Fruit fly (Drosophila melanogaster): ENCODE data around the gene Gld.

The Gld gene

dm6 chr3R:7265567-7266208 is at the start of gene Gld, which contains the start of gene Syt4:
TSS of gene Gld (minus strand) at chr3R:7265703.
TSS of gene Syt4 (plus strand) at chr3R:7266065.
- no peak for TF ChIP-seq ttk (optimal IDR thresholded peaks at IDR 0.05)
- no peak for TF ChIP-seq Myc (optimal IDR thresholded peaks at IDR 0.05)
- no peak for TF ChIP-seq insv (optimal IDR thresholded peaks at IDR 0.05)
- no peak for TF ChIP-seq psq (optimal IDR thresholded peaks at IDR 0.05)
- no peak for TF ChIP-seq h (optimal IDR thresholded peaks at IDR 0.05)
- TF ChIP-seq Sin3A (optimal IDR thresholded peaks at IDR 0.05) = no peak

dm6 chr3R:7313034-7313433 is 47.5 kb upstream of the Gld start:
- TF ChIP-seq insv (optimal IDR thresholded peaks at IDR 0.05) (no peak), Myc (optimal IDR thresholded peaks at IDR 0.05) (no peak), h (optimal IDR thresholded peaks at IDR 0.05) (no peak), Sin3A (optimal IDR thresholded peaks at IDR 0.05) (no peak), psq (optimal IDR thresholded peaks at IDR 0.05) (no peak), ttk (optimal IDR thresholded peaks at IDR 0.05) (no peak)

DNA sequence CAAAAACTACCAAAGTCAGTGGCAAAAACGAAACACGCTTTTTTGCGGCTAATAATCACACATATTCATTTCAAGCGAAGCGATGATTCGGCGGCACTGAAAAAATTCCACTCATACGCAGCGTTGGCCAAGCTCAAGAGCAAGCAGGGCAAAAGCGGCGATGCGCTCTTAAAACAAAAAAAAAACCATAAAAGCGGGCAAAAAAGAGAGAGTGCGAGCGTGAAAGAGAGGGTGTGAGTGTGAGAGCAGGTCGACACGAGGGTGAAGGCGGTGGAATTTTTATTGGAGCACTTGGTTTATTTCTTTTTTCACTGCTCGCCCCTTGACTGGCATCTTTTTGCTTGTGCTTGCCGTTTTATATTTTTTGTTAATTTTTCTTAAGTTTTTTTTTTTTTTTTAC is 45.1 kb upstream of the Gld start:
- TF ChIP-seq Myc (optimal IDR thresholded peaks at IDR 0.05) = no peak

DNA sequence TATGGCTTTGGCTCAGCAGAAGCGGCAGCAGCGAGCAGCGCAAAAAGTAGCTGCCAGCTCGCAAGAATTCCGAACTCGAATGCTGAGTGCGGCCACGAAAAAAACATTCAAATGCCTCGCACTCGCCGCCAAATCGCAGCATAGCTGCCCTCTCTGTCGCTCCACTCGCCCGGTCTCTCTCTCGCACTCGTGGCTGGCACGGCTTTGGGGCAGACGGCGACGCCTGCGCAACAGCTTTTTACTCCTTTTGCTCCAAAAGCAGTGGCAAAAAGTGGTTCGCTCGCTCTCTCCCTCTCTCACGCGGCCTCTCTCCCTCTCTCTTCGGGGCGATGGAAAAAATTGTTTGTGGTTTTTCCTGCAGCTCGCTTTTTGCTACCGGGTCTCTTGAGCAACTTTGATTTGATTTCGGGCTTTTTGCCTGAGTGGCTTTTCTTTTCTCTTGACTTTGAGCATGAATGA is 44.1 kb upstream of the Gld start, which contains the start of gene rn:
rn (minus strand) TSS at position 51 of the 459 bp plus-strand sequence.
- no peak for TF ChIP-seq insv (optimal IDR thresholded peaks at IDR 0.05)
- no peak for TF ChIP-seq psq (optimal IDR thresholded peaks at IDR 0.05)
- TF ChIP-seq h (optimal IDR thresholded peaks at IDR 0.05) = no peak
- no peak for TF ChIP-seq Myc (optimal IDR thresholded peaks at IDR 0.05)
- TF ChIP-seq ttk (optimal IDR thresholded peaks at IDR 0.05) = no peak
- TF ChIP-seq Sin3A (optimal IDR thresholded peaks at IDR 0.05) = no peak

DNA sequence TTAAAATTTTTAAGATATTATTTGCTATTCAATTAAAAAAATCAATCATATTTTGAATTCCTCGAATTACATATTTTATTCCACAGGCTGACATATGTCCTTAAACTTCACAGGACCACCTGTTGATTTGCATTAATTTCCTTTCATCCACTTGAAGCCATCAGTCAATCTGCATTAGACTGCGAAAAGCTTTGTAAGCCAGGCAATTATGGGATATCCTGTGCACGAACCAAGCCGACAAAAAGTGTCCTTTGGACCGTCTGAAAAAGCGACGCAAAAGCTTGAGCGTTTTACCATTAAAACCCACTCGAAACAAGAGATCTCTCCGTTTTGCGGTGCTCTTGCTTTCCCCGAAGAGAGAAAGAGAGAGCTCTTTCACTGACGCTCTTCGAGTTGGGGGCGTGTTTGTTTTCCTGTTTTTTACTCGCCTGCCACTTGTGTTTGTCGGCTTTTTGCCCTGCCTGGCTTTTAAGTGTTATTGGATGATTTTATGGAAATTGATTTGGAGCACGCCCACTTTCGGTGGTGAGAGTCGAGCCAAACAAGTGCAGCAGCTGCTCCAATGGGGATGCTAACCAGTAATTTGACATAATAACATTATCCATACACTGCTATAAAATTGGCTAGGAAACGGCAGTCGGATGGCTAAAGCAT is 41.2 kb upstream of the Gld start:
- TF ChIP-seq Myc (optimal IDR thresholded peaks at IDR 0.05) (no peak), psq (optimal IDR thresholded peaks at IDR 0.05) (no peak), Sin3A (optimal IDR thresholded peaks at IDR 0.05) (no peak), ttk (optimal IDR thresholded peaks at IDR 0.05) (no peak), insv (optimal IDR thresholded peaks at IDR 0.05) (no peak), h (optimal IDR thresholded peaks at IDR 0.05) (no peak)

- TF ChIP-seq Myc (optimal IDR thresholded peaks at IDR 0.05) (no peak), psq (optimal IDR thresholded peaks at IDR 0.05) (no peak), h (optimal IDR thresholded peaks at IDR 0.05) (no peak), ttk (optimal IDR thresholded peaks at IDR 0.05) (no peak), insv (optimal IDR thresholded peaks at IDR 0.05) (no peak), Sin3A (optimal IDR thresholded peaks at IDR 0.05) (no peak)
These were observed 39.1 kb upstream of the Gld start, which contains the start of gene CG42544 for dm6 chr3R:7304455-7305088. TSS of gene CG42544 (plus strand) at chr3R:7304592.

DNA sequence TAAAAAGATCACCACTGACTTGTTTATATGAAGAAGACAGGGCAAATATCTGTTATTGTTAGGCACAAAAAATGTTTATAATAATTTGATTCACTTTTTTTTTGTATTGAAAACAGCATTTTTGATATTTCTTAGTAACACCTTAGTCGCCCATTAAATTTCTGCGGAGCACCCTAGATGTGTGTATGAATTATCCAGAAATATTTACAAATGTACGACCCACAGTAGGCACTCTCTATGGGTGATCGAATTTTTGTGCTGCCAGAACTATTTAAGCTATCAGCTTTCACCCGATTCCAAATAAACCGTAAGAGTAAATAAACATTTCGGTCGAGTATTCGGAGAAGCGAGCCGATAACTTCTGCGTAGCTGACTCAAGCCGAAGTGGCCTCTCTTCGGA is 20.2 kb upstream of the Gld start, which contains the start of gene RacGAP84C:
RacGAP84C (plus strand) TSS at position 301 of the 400 bp plus-strand sequence.
- TF ChIP-seq psq (optimal IDR thresholded peaks at IDR 0.05) (no peak), Sin3A (optimal IDR thresholded peaks at IDR 0.05) (no peak), h (optimal IDR thresholded peaks at IDR 0.05) (no peak), Myc (optimal IDR thresholded peaks at IDR 0.05) (no peak), ttk (optimal IDR thresholded peaks at IDR 0.05) (no peak), insv (optimal IDR thresholded peaks at IDR 0.05) (no peak)

- TF ChIP-seq Myc (optimal IDR thresholded peaks at IDR 0.05) = no peak
- TF ChIP-seq h (optimal IDR thresholded peaks at IDR 0.05) = no peak
- no peak for TF ChIP-seq ttk (optimal IDR thresholded peaks at IDR 0.05)
- TF ChIP-seq psq (optimal IDR thresholded peaks at IDR 0.05) = no peak
- TF ChIP-seq insv (optimal IDR thresholded peaks at IDR 0.05) = no peak
- no peak for TF ChIP-seq Sin3A (optimal IDR thresholded peaks at IDR 0.05)
These were observed 16.9 kb upstream of the Gld start for dm6 chr3R:7282244-7282890.

DNA sequence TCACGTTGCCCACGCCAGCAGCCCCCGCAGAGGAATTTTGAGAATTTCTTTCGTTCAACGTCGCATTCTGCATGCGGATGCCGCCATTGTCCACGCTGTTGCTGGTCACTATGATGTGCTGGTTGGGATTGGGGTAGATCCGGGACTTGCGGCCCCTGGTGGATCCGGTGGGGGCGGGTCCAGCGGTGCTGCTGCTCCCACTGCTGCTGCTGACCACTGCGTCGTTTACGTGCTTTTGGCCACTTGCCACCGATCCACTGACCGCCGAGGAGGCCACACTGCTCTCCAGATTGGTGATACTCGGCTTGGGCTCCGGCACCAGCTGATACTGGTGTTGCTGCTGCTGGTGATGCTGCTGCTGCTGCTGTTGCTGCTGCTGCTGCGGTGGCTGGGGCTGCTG is 11.3 kb upstream of the Gld start:
- TF ChIP-seq Myc (optimal IDR thresholded peaks at IDR 0.05) = no peak
- TF ChIP-seq psq (optimal IDR thresholded peaks at IDR 0.05) = no peak
- no peak for TF ChIP-seq h (optimal IDR thresholded peaks at IDR 0.05)
- no peak for TF ChIP-seq Sin3A (optimal IDR thresholded peaks at IDR 0.05)
- no peak for TF ChIP-seq ttk (optimal IDR thresholded peaks at IDR 0.05)
- no peak for TF ChIP-seq insv (optimal IDR thresholded peaks at IDR 0.05)

DNA sequence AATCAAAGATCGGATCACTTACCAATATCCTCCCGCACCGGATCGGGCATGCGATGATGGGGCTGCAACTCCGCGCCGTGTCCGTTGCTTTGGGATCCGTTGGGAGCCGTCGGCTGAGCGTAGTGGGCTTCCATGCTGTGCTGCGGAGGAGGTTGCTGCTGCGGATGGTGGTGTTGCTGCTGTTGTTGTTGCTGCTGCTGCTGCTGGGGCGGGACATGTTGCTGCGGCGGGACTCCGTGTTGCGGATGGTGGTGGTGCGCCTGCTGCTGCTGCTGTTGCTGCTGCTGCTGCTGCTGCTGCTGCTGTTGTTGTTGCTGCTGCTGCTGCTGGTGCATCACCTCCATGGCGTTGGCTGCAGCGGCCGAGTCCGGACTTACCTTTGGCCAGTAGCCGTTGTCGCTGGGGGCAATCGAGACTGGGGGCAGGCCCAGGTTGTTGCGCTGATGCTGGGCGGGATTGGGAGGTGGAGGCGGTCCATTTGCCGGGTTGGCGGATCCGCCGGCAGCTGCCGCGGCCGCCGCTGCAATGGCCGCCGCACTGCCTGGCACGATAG is 9.5 kb upstream of the Gld start:
- TF ChIP-seq insv (optimal IDR thresholded peaks at IDR 0.05) = no peak
- TF ChIP-seq ttk (optimal IDR thresholded peaks at IDR 0.05) = no peak
- TF ChIP-seq h (optimal IDR thresholded peaks at IDR 0.05) = no peak
- no peak for TF ChIP-seq Myc (optimal IDR thresholded peaks at IDR 0.05)
- TF ChIP-seq Sin3A (optimal IDR thresholded peaks at IDR 0.05) = no peak
- TF ChIP-seq psq (optimal IDR thresholded peaks at IDR 0.05) = no peak

DNA sequence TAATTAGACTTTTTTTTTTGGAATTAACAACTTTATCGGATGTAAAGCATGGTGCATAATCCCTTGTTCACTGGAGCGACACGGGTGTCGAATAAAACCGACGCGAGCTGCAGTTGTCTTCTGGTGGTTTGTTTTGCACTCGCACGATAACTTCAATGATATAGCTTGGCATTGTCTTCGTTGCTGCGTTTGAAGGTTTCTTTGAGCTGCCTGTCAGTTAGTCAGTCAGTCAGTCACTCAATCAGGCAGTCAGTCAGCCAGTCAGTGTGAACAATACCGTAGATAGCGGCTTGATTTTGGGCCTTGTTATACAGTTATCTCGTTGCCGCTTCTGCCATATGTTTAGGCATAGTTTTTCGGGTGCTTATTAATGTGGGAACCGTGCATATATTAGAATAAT is 5.9 kb downstream of the Gld start:
- TF ChIP-seq insv (optimal IDR thresholded peaks at IDR 0.05) (no peak), Myc (optimal IDR thresholded peaks at IDR 0.05) (no peak)

- TF ChIP-seq ttk (optimal IDR thresholded peaks at IDR 0.05) (no peak), Sin3A (optimal IDR thresholded peaks at IDR 0.05) (no peak), psq (optimal IDR thresholded peaks at IDR 0.05) (no peak), h (optimal IDR thresholded peaks at IDR 0.05) (no peak), insv (optimal IDR thresholded peaks at IDR 0.05) (no peak), Myc (optimal IDR thresholded peaks at IDR 0.05) (no peak)
These were observed 13.6 kb downstream of the Gld start, which contains the start of gene Obp84a for dm6 chr3R:7251857-7252256. TSS of gene Obp84a (minus strand) at chr3R:7251957.
